Worm (Caenorhabditis elegans) whole organism, L1 larva: ENCODE measurements around the gene srj-25.

Source experiments
- C04F5.9 ChIP-seq: sonication (generic microtip); optimal IDR thresholded peaks from 2 replicates; lab custom pipeline; 2016; ENCODE audit warnings: missing genetic modification characterization, missing compliant biosample characterization
- Y116A8C.19 ChIP-seq: sonication (generic microtip); optimal IDR thresholded peaks from 2 replicates; lab custom pipeline; 2016; ENCODE audit warnings: missing compliant biosample characterization, missing genetic modification characterization, borderline replicate concordance
- aha-1 ChIP-seq: fragments of 150-350 bp; optimal IDR thresholded peaks from 2 replicates; lab custom pipeline; 2014; ENCODE audit warnings: missing biosample characterization, missing genetic modification characterization
- aly-2 ChIP-seq: fragments of 150-350 bp; optimal IDR thresholded peaks from 2 replicates; lab custom pipeline; 2014; ENCODE audit warnings: missing biosample characterization, missing genetic modification characterization
- ceh-63 ChIP-seq: fragments of 200-800 bp; sonication (Bioruptor generic); optimal IDR thresholded peaks from 2 replicates; lab custom pipeline; 2018; ENCODE audit warnings: mild to moderate bottlenecking, missing genetic modification characterization, missing compliant biosample characterization
- ceh-8 ChIP-seq: fragments of 200-800 bp; sonication (Bioruptor generic); optimal IDR thresholded peaks from 2 replicates; lab custom pipeline; 2018; ENCODE audit warnings: mild to moderate bottlenecking, missing genetic modification characterization, moderate library complexity, missing compliant biosample characterization
- ceh-82 ChIP-seq, 3 experiments: fragments of 150-350 bp in 1 of 3; sonication (generic microtip) in 2 of 3; optimal IDR thresholded peaks; 2 replicates each; lab custom pipeline; 2014 to 2017; ENCODE audit warnings: missing biosample characterization in 3 of 3, missing genetic modification characterization in 3 of 3
- ceh-90 ChIP-seq: sonication (generic microtip); optimal IDR thresholded peaks from 2 replicates; lab custom pipeline; 2016; ENCODE audit warnings: missing genetic modification characterization, missing compliant biosample characterization
- dsc-1 ChIP-seq: sonication (generic microtip); optimal IDR thresholded peaks from 2 replicates; lab custom pipeline; 2016; ENCODE audit warnings: mild to moderate bottlenecking, missing genetic modification characterization, missing compliant biosample characterization
- efl-1 ChIP-seq, 4 experiments: fragments of 150-350 bp; optimal IDR thresholded peaks in 3 of 4; peaks in 1 of 4; 1 replicate in 1 of 4; 2 replicates in 3 of 4; lab custom pipeline; 2014; ENCODE audit warnings: missing biosample characterization in 2 of 4, missing genetic modification characterization in 2 of 4, missing genetic modification reagents in 2 of 4
- efl-3 ChIP-seq: fragments of 200-800 bp; sonication (Bioruptor generic); optimal IDR thresholded peaks from 2 replicates; lab custom pipeline; 2018; ENCODE audit warnings: mild to moderate bottlenecking, missing genetic modification characterization, missing compliant biosample characterization
- elt-2 ChIP-seq: sonication (generic microtip); optimal IDR thresholded peaks from 2 replicates; lab custom pipeline; 2016; ENCODE audit warnings: missing genetic modification characterization, mild to moderate bottlenecking, inconsistent platforms, missing compliant biosample characterization, missing genetic modification reagents
- ets-5 ChIP-seq: fragments of 200-800 bp; sonication (Bioruptor generic); IDR thresholded peaks from 2 replicates; pipeline ENCODE4 v1.3.6; 2022; ENCODE audit warnings: missing genetic modification characterization, missing compliant biosample characterization
- grh-1 ChIP-seq: fragments of 200-800 bp; sonication (Bioruptor generic); IDR thresholded peaks from 2 replicates; pipeline ENCODE4 v1.3.6; 2022; ENCODE audit warnings: missing genetic modification reagents, missing genetic modification characterization, missing compliant biosample characterization
- hlh-17 ChIP-seq: fragments of 200-800 bp; sonication (Bioruptor generic); optimal IDR thresholded peaks from 2 replicates; lab custom pipeline; 2018; ENCODE audit warnings: missing genetic modification characterization, mild to moderate bottlenecking, missing compliant biosample characterization, moderate library complexity, borderline replicate concordance
- hpl-2 ChIP-seq: fragments of 150-350 bp; optimal IDR thresholded peaks from 2 replicates; lab custom pipeline; 2014; ENCODE audit warnings: missing biosample characterization, missing genetic modification reagents, missing genetic modification characterization
- irx-1 ChIP-seq: sonication (generic microtip); optimal IDR thresholded peaks from 2 replicates; lab custom pipeline; 2016; ENCODE audit warnings: missing genetic modification characterization, missing compliant biosample characterization
- isw-1 ChIP-seq: fragments of 200-800 bp; sonication (Bioruptor generic); IDR thresholded peaks from 2 replicates; pipeline ENCODE4 v1.3.6; 2022; ENCODE audit warnings: missing genetic modification characterization, missing compliant biosample characterization
- lin-13 ChIP-seq: fragments of 150-350 bp; optimal IDR thresholded peaks from 2 replicates; lab custom pipeline; 2014; ENCODE audit warnings: missing biosample characterization, missing genetic modification reagents, missing genetic modification characterization
- lin-14 ChIP-seq: fragments of 200-800 bp; sonication (Bioruptor generic); optimal IDR thresholded peaks from 2 replicates; lab custom pipeline; 2018; ENCODE audit warnings: mild to moderate bottlenecking, missing genetic modification characterization, moderate library complexity, missing compliant biosample characterization
- lin-35 ChIP-seq, 2 experiments: fragments of 150-350 bp; optimal IDR thresholded peaks; 2 replicates each; lab custom pipeline; 2014; ENCODE audit warnings: missing biosample characterization in 2 of 2, missing genetic modification characterization in 2 of 2, missing genetic modification reagents in 2 of 2
- lin-39 ChIP-seq: fragments of 150-350 bp; optimal IDR thresholded peaks from 2 replicates; lab custom pipeline; 2014; ENCODE audit warnings: missing biosample characterization, missing genetic modification reagents, missing genetic modification characterization
- mab-9 ChIP-seq: fragments of 200-800 bp; sonication (Bioruptor generic); IDR thresholded peaks from 2 replicates; pipeline ENCODE4 v1.3.6; 2022; ENCODE audit warnings: missing genetic modification reagents, missing genetic modification characterization, missing compliant biosample characterization
- mef-2 ChIP-seq: fragments of 150-350 bp; optimal IDR thresholded peaks from 2 replicates; lab custom pipeline; 2014; ENCODE audit warnings: missing biosample characterization, missing genetic modification characterization
- nhr-12 ChIP-seq: sonication (generic microtip); optimal IDR thresholded peaks from 2 replicates; lab custom pipeline; 2017; ENCODE audit warnings: missing biosample characterization, missing genetic modification characterization
- nhr-19 ChIP-seq: fragments of 200-800 bp; sonication (Bioruptor generic); conservative IDR thresholded peaks from 2 replicates; pipeline ENCODE4 v1.3.6; 2022; ENCODE audit warnings: missing genetic modification characterization, missing compliant biosample characterization
- nhr-20 ChIP-seq: sonication (generic microtip); optimal IDR thresholded peaks from 2 replicates; lab custom pipeline; 2016; ENCODE audit warnings: mild to moderate bottlenecking, missing genetic modification characterization, missing compliant biosample characterization
- nhr-237 ChIP-seq: fragments of 150-350 bp; optimal IDR thresholded peaks from 2 replicates; lab custom pipeline; 2014; ENCODE audit warnings: missing biosample characterization, missing genetic modification characterization
- nhr-71 ChIP-seq: sonication (generic microtip); optimal IDR thresholded peaks from 2 replicates; lab custom pipeline; 2016; ENCODE audit warnings: mild to moderate bottlenecking, missing genetic modification characterization, moderate library complexity, missing compliant biosample characterization
- nhr-76 ChIP-seq: sonication (generic microtip); optimal IDR thresholded peaks from 2 replicates; lab custom pipeline; 2017; ENCODE audit warnings: missing biosample characterization, missing genetic modification characterization
- nhr-77 ChIP-seq: fragments of 150-350 bp; optimal IDR thresholded peaks from 2 replicates; lab custom pipeline; 2014; ENCODE audit warnings: missing biosample characterization, missing genetic modification characterization
- nhr-85 ChIP-seq: sonication (generic microtip); peaks from one replicate; lab custom pipeline; 2016; ENCODE audit warnings: missing genetic modification characterization, inconsistent platforms, missing compliant biosample characterization
- nhr-90 ChIP-seq: sonication (generic microtip); optimal IDR thresholded peaks from 2 replicates; lab custom pipeline; 2016; ENCODE audit warnings: mild to moderate bottlenecking, missing genetic modification characterization, missing compliant biosample characterization; ENCODE audit not compliant: poor library complexity
- pag-3 ChIP-seq: sonication (generic microtip); optimal IDR thresholded peaks from 2 replicates; lab custom pipeline; 2017; ENCODE audit warnings: missing genetic modification characterization, mild to moderate bottlenecking, missing compliant biosample characterization, antibody characterized with exemption, borderline replicate concordance; ENCODE audit not compliant: insufficient read depth
- pax-3 ChIP-seq: fragments of 200-800 bp; sonication (Bioruptor generic); optimal IDR thresholded peaks from 2 replicates; lab custom pipeline; 2018; ENCODE audit warnings: mild to moderate bottlenecking, missing genetic modification characterization, moderate library complexity, missing compliant biosample characterization
- pqm-1 ChIP-seq: sonication (generic microtip); optimal IDR thresholded peaks from 3 replicates; lab custom pipeline; 2017; ENCODE audit warnings: missing biosample characterization, missing genetic modification characterization
- rnt-1 ChIP-seq: sonication (generic microtip); optimal IDR thresholded peaks from 2 replicates; lab custom pipeline; 2016; ENCODE audit warnings: mild to moderate bottlenecking, missing genetic modification characterization, moderate library complexity, missing compliant biosample characterization
- skn-1 ChIP-seq: fragments of 150-350 bp; optimal IDR thresholded peaks from 2 replicates; lab custom pipeline; 2014; ENCODE audit warnings: missing biosample characterization, missing genetic modification characterization
- snpc-4 ChIP-seq: fragments of 150-350 bp; optimal IDR thresholded peaks from 2 replicates; lab custom pipeline; 2014; ENCODE audit warnings: missing biosample characterization, missing genetic modification characterization
- snu-23 ChIP-seq: sonication (generic microtip); optimal IDR thresholded peaks from 2 replicates; lab custom pipeline; 2016; ENCODE audit warnings: missing genetic modification characterization, missing compliant biosample characterization
- sox-4 ChIP-seq: sonication (generic microtip); optimal IDR thresholded peaks from 2 replicates; lab custom pipeline; 2016; ENCODE audit warnings: missing genetic modification characterization, missing compliant biosample characterization
- sptf-1 ChIP-seq: fragments of 150-350 bp; optimal IDR thresholded peaks from 2 replicates; lab custom pipeline; 2014; ENCODE audit warnings: missing biosample characterization, missing genetic modification characterization
- tbx-2 ChIP-seq: sonication (generic microtip); optimal IDR thresholded peaks from 2 replicates; lab custom pipeline; 2016; ENCODE audit warnings: missing genetic modification characterization, missing compliant biosample characterization
- tlp-1 ChIP-seq: fragments of 150-350 bp; optimal IDR thresholded peaks from 2 replicates; lab custom pipeline; 2014; ENCODE audit warnings: missing biosample characterization, missing genetic modification characterization
- unc-130 ChIP-seq: fragments of 150-350 bp; optimal IDR thresholded peaks from 2 replicates; lab custom pipeline; 2017; ENCODE audit warnings: missing biosample characterization, missing genetic modification characterization, inconsistent platforms
- unc-98 ChIP-seq: fragments of 200-800 bp; sonication (Bioruptor generic); IDR thresholded peaks from 2 replicates; pipeline ENCODE4 v1.3.6; 2022; ENCODE audit warnings: missing genetic modification characterization, missing compliant biosample characterization
- vab-15 ChIP-seq: sonication (generic microtip); optimal IDR thresholded peaks from 2 replicates; lab custom pipeline; 2017; ENCODE audit warnings: missing genotype, mild to moderate bottlenecking, missing genetic modification characterization, missing compliant biosample characterization
- xbp-1 ChIP-seq: sonication (generic microtip); optimal IDR thresholded peaks from 2 replicates; lab custom pipeline; 2016; ENCODE audit warnings: missing genetic modification characterization, missing compliant biosample characterization
- zag-1 ChIP-seq: fragments of 150-350 bp; optimal IDR thresholded peaks from 2 replicates; lab custom pipeline; 2014; ENCODE audit warnings: missing biosample characterization, missing genetic modification characterization
- ztf-4 ChIP-seq: fragments of 150-350 bp; optimal IDR thresholded peaks from 2 replicates; lab custom pipeline; 2014; ENCODE audit warnings: missing biosample characterization, missing genetic modification characterization

Gene srj-25

ce11 chrV:727484-728351 is 8.4 kb downstream of the srj-25 start, which contains the start of the genes icl-1 and srh-2 (continued):
- TF ChIP-seq hpl-2 (GFP tag; lab: Kevin White, UChicago) (no peak), rnt-1 (tag; lab: Kevin White, UChicago) (peak; percentile 88), aha-1 (tag; lab: Kevin White, UChicago) (no peak), vab-15 (peak; percentile 52), ceh-82 (tag; optimal IDR thresholded peaks at IDR 0.05; lab: Kevin White, UChicago) (no peak), Y116A8C.19 (no peak), lin-13 (GFP tag; lab: Kevin White, UChicago) (peak; percentile 38), unc-98 (no peak), nhr-76 (no peak), nhr-71 (tag; lab: Kevin White, UChicago) (peak; percentile 95), tlp-1 (tag; lab: Kevin White, UChicago) (no peak), sox-4 (tag; lab: Kevin White, UChicago) (peak; percentile 32), ceh-63 (GFP tag; lab: Kevin White, UChicago) (peak; percentile 54), mab-9 (GFP tag; lab: Robert Waterston, UW) (0 out of 2 replicates have a peak, but pooled peaks have one; percentile 13), hlh-17 (GFP tag; lab: Kevin White, UChicago) (peak; percentile 41), ceh-90 (tag; lab: Kevin White, UChicago) (no peak), grh-1 (no peak), C04F5.9 (tag; lab: Kevin White, UChicago) (peak; percentile 49), xbp-1 (tag; lab: Kevin White, UChicago) (peak; percentile 45), ztf-4 (tag; lab: Kevin White, UChicago) (peak; percentile 14), sptf-1 (tag; lab: Kevin White, UChicago) (no peak), ets-5 (GFP tag; lab: Robert Waterston, UW) (no peak), snu-23 (GFP tag; lab: Kevin White, UChicago) (peak; percentile 82), efl-1 (optimal IDR thresholded peaks at IDR 0.05; lab: Kevin White, UChicago) (peak; percentile 40 to 49), efl-1 (GFP tag; optimal IDR thresholded peaks at IDR 0.05 in 1 of 2; lab: Kevin White, UChicago) (peak in 1 of 2 experiments; percentile 91), nhr-20 (tag; lab: Kevin White, UChicago) (peak; percentile 85), lin-35 (GFP tag; optimal IDR thresholded peaks at IDR 0.05; lab: Kevin White, UChicago) (peak in 1 of 2 experiments; percentile 75), nhr-90 (tag; lab: Kevin White, UChicago) (peak; percentile 76), nhr-12 (tag; lab: Kevin White, UChicago) (no peak), aly-2 (tag; lab: Kevin White, UChicago) (no peak), lin-39 (tag; lab: Kevin White, UChicago) (peak; percentile 46), nhr-77 (peak; percentile 29), elt-2 (tag; lab: Kevin White, UChicago) (peak; percentile 67), mef-2 (no peak), nhr-85 (tag; lab: Kevin White, UChicago) (peak; percentile 92), nhr-237 (no peak), unc-130 (tag; lab: Kevin White, UChicago) (peak; percentile 74), irx-1 (tag; lab: Kevin White, UChicago) (peak; percentile 14), isw-1 (no peak), pag-3 (tag; lab: Kevin White, UChicago) (peak; percentile 41), tbx-2 (tag; lab: Kevin White, UChicago) (peak; percentile 73), skn-1 (no peak), snpc-4 (tag; lab: Kevin White, UChicago) (no peak), lin-14 (GFP tag; lab: Kevin White, UChicago) (peak; percentile 92), dsc-1 (tag; lab: Kevin White, UChicago) (no peak), ceh-8 (GFP tag; lab: Kevin White, UChicago) (no peak), efl-3 (GFP tag; lab: Kevin White, UChicago) (no peak), nhr-19 (GFP tag; lab: Robert Waterston, UW) (peak; percentile 93), pax-3 (tag; lab: Kevin White, UChicago) (no peak), pqm-1 (no peak), zag-1 (no peak)
